Worm (Caenorhabditis elegans): ENCODE measurements around the gene xrn-1.

- TF ChIP-seq snpc-4 (tag; optimal IDR thresholded peaks at IDR 0.05) (no peak), Y75B8A.6 (GFP tag; IDR thresholded peaks at IDR 0.05) (no peak), daf-8 (GFP tag; IDR thresholded peaks at IDR 0.05) (no peak), dpl-1 (GFP tag; optimal IDR thresholded peaks at IDR 0.05) (no peak)
Measured at ce11 chrII:14100963-14101362, 32.3 kb downstream of the xrn-1 start, which contains the start of gene bkip-1.

Measured in whole organism, L4 larva.